Fruit fly (Drosophila melanogaster) whole organism, prepupa: Measurements from ENCODE around the gene Cpr97Eb.

ENCODE experiments used
- Blimp-1 ChIP-seq: fragments of 200-800 bp; sonication (Bioruptor generic); optimal IDR thresholded peaks from 3 replicates; lab custom pipeline; 2017; ENCODE audit warnings: missing biosample characterization, missing genetic modification characterization, mild to moderate bottlenecking, moderate library complexity, missing genetic modification reagents
- CG15336 ChIP-seq: fragments of 200-800 bp; sonication (Bioruptor generic); IDR thresholded peaks from 2 replicates; pipeline ENCODE4 v1.3.6; 2022; ENCODE audit warnings: missing biosample characterization, missing genetic modification characterization
- CG34406 ChIP-seq: fragments of 200-800 bp; sonication (Bioruptor generic); optimal IDR thresholded peaks from 3 replicates; lab custom pipeline; 2016; ENCODE audit warnings: missing biosample characterization, missing genetic modification characterization
- CG6792 ChIP-seq: fragments of 200-800 bp; sonication (Bioruptor generic); optimal IDR thresholded peaks from 3 replicates; lab custom pipeline; 2016; ENCODE audit warnings: missing biosample characterization, missing genetic modification characterization
- Gug ChIP-seq: fragments of 200-800 bp; sonication (Bioruptor generic); IDR thresholded peaks from 2 replicates; pipeline ENCODE4 v1.3.6; 2022; ENCODE audit warnings: missing biosample characterization, missing genetic modification characterization
- Lpt ChIP-seq: fragments of 200-800 bp; sonication (Bioruptor generic); optimal IDR thresholded peaks from 3 replicates; lab custom pipeline; 2016; ENCODE audit warnings: missing biosample characterization, missing genetic modification characterization
- Sox14 ChIP-seq: fragments of 200-800 bp; sonication (Bioruptor generic); optimal IDR thresholded peaks from 3 replicates; lab custom pipeline; 2016; ENCODE audit warnings: missing biosample characterization, missing genetic modification characterization
- eg ChIP-seq: fragments of 200-800 bp; sonication (Bioruptor generic); IDR thresholded peaks from 3 replicates; pipeline ENCODE4 v1.3.6; 2022; ENCODE audit warnings: missing biosample characterization, missing genetic modification characterization
- fkh ChIP-seq: fragments of 200-800 bp; sonication (Bioruptor generic); optimal IDR thresholded peaks from 3 replicates; lab custom pipeline; 2017; ENCODE audit warnings: missing biosample characterization, mild to moderate bottlenecking, missing genetic modification characterization, moderate library complexity
- topi ChIP-seq: fragments of 200-800 bp; sonication (Bioruptor generic); optimal IDR thresholded peaks from 3 replicates; lab custom pipeline; 2016; ENCODE audit warnings: missing biosample characterization, missing genetic modification characterization

- TF ChIP-seq Gug (GFP tag; lab: Robert Waterston, UW) = no peak
- TF ChIP-seq CG15336 (GFP tag; lab: Robert Waterston, UW) = no peak
- no peak for TF ChIP-seq eg
- TF ChIP-seq topi (GFP tag; lab: Kevin White, UChicago) = no peak
- no peak for TF ChIP-seq CG34406 (GFP tag; lab: Kevin White, UChicago)
- no peak for TF ChIP-seq Blimp-1
- no peak for TF ChIP-seq Sox14 (GFP tag; lab: Kevin White, UChicago)
- TF ChIP-seq Lpt (GFP tag; lab: Kevin White, UChicago) = no peak
- TF ChIP-seq fkh (GFP tag; lab: Kevin White, UChicago) = no peak
- no peak for TF ChIP-seq CG6792 (GFP tag; lab: Kevin White, UChicago)
Measured at dm6 chr3R:27128723-27129122, 37.8 kb upstream of the Cpr97Eb start.
